Worm (Caenorhabditis elegans): ENCODE measurements around the gene Y51A2B.9.

DNA sequence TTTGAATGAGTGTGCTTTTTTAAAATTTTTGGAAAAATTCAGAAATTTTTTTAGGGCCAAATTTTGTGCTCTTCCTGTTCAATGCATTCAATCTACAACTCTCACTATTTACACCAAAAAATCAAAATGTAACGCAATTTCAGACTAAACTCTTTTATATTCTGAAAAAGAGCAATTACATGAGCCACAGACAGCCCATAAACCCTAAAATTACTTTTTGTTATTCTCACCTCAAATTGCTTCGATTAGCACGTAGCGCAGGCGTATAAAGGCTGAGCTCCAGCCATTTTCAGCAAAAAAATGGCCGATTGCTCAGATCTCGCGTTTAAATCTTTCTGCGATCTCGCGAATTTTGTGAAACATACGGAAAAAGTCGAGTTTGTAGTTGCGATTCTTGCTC, 35.9 kb upstream of the Y51A2B.9 start, which contains the start of gene srw-82:
- TF ChIP-seq elt-2 (tag; optimal IDR thresholded peaks at IDR 0.05) (no peak), ceh-82 (tag; optimal IDR thresholded peaks at IDR 0.05) (no peak), nhr-11 (tag; optimal IDR thresholded peaks at IDR 0.05) (no peak), daf-12 (tag; optimal IDR thresholded peaks at IDR 0.05) (no peak)
